Fruit fly (Drosophila melanogaster) whole organism, prepupa: Measurements from ENCODE around the gene hoip.

Source experiments
- Blimp-1 ChIP-seq: fragments of 200-800 bp; sonication (Bioruptor generic); optimal IDR thresholded peaks from 3 replicates; lab custom pipeline; 2017; ENCODE audit warnings: missing biosample characterization, missing genetic modification characterization, mild to moderate bottlenecking, moderate library complexity, missing genetic modification reagents
- CG10631 ChIP-seq: fragments of 200-800 bp; sonication (Bioruptor generic); optimal IDR thresholded peaks from 2 replicates; lab custom pipeline; 2016; ENCODE audit warnings: missing biosample characterization, missing genetic modification characterization
- CG10669 ChIP-seq: fragments of 200-800 bp; sonication (Bioruptor generic); optimal IDR thresholded peaks from 3 replicates; lab custom pipeline; 2018; ENCODE audit warnings: missing biosample characterization, mild to moderate bottlenecking, missing genetic modification characterization, moderate library complexity
- CG11294 ChIP-seq: fragments of 200-800 bp; sonication (Bioruptor generic); IDR thresholded peaks from 2 replicates; pipeline ENCODE4 v1.3.6; 2022; ENCODE audit warnings: missing biosample characterization, missing genetic modification characterization
- CG11762 ChIP-seq: fragments of 200-800 bp; sonication (Bioruptor generic); optimal IDR thresholded peaks from 3 replicates; lab custom pipeline; 2016; ENCODE audit warnings: missing biosample characterization, missing genetic modification characterization; ENCODE audit not compliant: insufficient read depth
- CG11902 ChIP-seq: fragments of 200-800 bp; sonication (Bioruptor generic); optimal IDR thresholded peaks from 3 replicates; lab custom pipeline; 2016; ENCODE audit warnings: missing biosample characterization, missing genetic modification characterization
- CG16779 ChIP-seq: fragments of 200-800 bp; sonication (Bioruptor generic); optimal IDR thresholded peaks from 3 replicates; lab custom pipeline; 2017; ENCODE audit warnings: missing biosample characterization, mild to moderate bottlenecking, missing genetic modification characterization
- CG3032 ChIP-seq: fragments of 200-800 bp; optimal IDR thresholded peaks from 2 replicates; lab custom pipeline; 2019; ENCODE audit warnings: missing biosample characterization, mild to moderate bottlenecking, missing genetic modification characterization, moderate library complexity
- CG32006 ChIP-seq: fragments of 200-800 bp; sonication (Bioruptor generic); optimal IDR thresholded peaks from 3 replicates; lab custom pipeline; 2017; ENCODE audit warnings: missing biosample characterization, mild to moderate bottlenecking, missing genetic modification characterization
- CG34406 ChIP-seq: fragments of 200-800 bp; sonication (Bioruptor generic); optimal IDR thresholded peaks from 3 replicates; lab custom pipeline; 2016; ENCODE audit warnings: missing biosample characterization, missing genetic modification characterization
- CG3919 ChIP-seq: fragments of 200-800 bp; sonication (Bioruptor generic); optimal IDR thresholded peaks from 3 replicates; lab custom pipeline; 2016; ENCODE audit warnings: missing biosample characterization, missing genetic modification characterization
- CG4318 ChIP-seq: fragments of 200-800 bp; sonication (Bioruptor generic); optimal IDR thresholded peaks from 3 replicates; lab custom pipeline; 2017; ENCODE audit warnings: missing biosample characterization, mild to moderate bottlenecking, missing genetic modification characterization
- CG6163 ChIP-seq: fragments of 200-800 bp; sonication (Bioruptor generic); IDR thresholded peaks from 3 replicates; pipeline ENCODE4 v1.3.6; 2022; ENCODE audit warnings: missing biosample characterization, missing genetic modification characterization
- CG6276 ChIP-seq: fragments of 200-800 bp; sonication (Bioruptor generic); optimal IDR thresholded peaks from 2 replicates; lab custom pipeline; 2017; ENCODE audit warnings: missing biosample characterization, mild to moderate bottlenecking, missing genetic modification characterization
- CG6792 ChIP-seq: fragments of 200-800 bp; sonication (Bioruptor generic); optimal IDR thresholded peaks from 3 replicates; lab custom pipeline; 2016; ENCODE audit warnings: missing biosample characterization, missing genetic modification characterization
- CG6808 ChIP-seq: fragments of 200-800 bp; sonication (Bioruptor generic); optimal IDR thresholded peaks from 3 replicates; lab custom pipeline; 2017; ENCODE audit warnings: missing biosample characterization, missing genetic modification characterization, mild to moderate bottlenecking, moderate library complexity, missing genetic modification reagents
- CG6854 ChIP-seq: fragments of 200-800 bp; sonication (Bioruptor generic); optimal IDR thresholded peaks from 2 replicates; lab custom pipeline; 2017; ENCODE audit warnings: missing biosample characterization, mild to moderate bottlenecking, missing genetic modification characterization
- CG7368 ChIP-seq: fragments of 200-800 bp; sonication (Bioruptor generic); optimal IDR thresholded peaks from 3 replicates; lab custom pipeline; 2016; ENCODE audit warnings: missing biosample characterization, missing genetic modification characterization
- CG8119 ChIP-seq: fragments of 200-800 bp; sonication (Bioruptor generic); IDR thresholded peaks from 3 replicates; pipeline ENCODE4 v1.3.6; 2022; ENCODE audit warnings: missing biosample characterization, missing genetic modification characterization
- CG8632 ChIP-seq: fragments of 200-800 bp; sonication (Bioruptor generic); optimal IDR thresholded peaks from 3 replicates; lab custom pipeline; 2016; ENCODE audit warnings: missing biosample characterization, missing genetic modification characterization
- CG9139 ChIP-seq: fragments of 200-800 bp; sonication (Bioruptor generic); optimal IDR thresholded peaks from 3 replicates; lab custom pipeline; 2017; ENCODE audit warnings: missing biosample characterization, mild to moderate bottlenecking, missing genetic modification characterization
- Eip93F ChIP-seq: fragments of 200-800 bp; sonication (Bioruptor generic); optimal IDR thresholded peaks from 2 replicates; lab custom pipeline; 2016; ENCODE audit warnings: missing biosample characterization, mild to moderate bottlenecking, missing genetic modification characterization
- Ets21C ChIP-seq: fragments of 200-800 bp; sonication (Bioruptor generic); optimal IDR thresholded peaks from 3 replicates; lab custom pipeline; 2016; ENCODE audit warnings: missing biosample characterization, missing genetic modification characterization
- Ets96B ChIP-seq: fragments of 200-800 bp; optimal IDR thresholded peaks from 2 replicates; lab custom pipeline; 2019; ENCODE audit warnings: missing biosample characterization, mild to moderate bottlenecking, missing genetic modification characterization, moderate library complexity
- Gug ChIP-seq: fragments of 200-800 bp; sonication (Bioruptor generic); IDR thresholded peaks from 2 replicates; pipeline ENCODE4 v1.3.6; 2022; ENCODE audit warnings: missing biosample characterization, missing genetic modification characterization
- Hr38 ChIP-seq: sonication (Bioruptor generic); optimal IDR thresholded peaks from 2 replicates; lab custom pipeline; 2016; ENCODE audit warnings: missing biosample characterization, missing genetic modification characterization
- Hr39 ChIP-seq: fragments of 200-800 bp; sonication (Bioruptor generic); optimal IDR thresholded peaks from 2 replicates; lab custom pipeline; 2016; ENCODE audit warnings: missing biosample characterization, missing genetic modification characterization
- Hr4 ChIP-seq: fragments of 200-800 bp; sonication (Bioruptor generic); optimal IDR thresholded peaks from 3 replicates; lab custom pipeline; 2016; ENCODE audit warnings: missing biosample characterization, missing genetic modification characterization
- Lpt ChIP-seq: fragments of 200-800 bp; sonication (Bioruptor generic); optimal IDR thresholded peaks from 3 replicates; lab custom pipeline; 2016; ENCODE audit warnings: missing biosample characterization, missing genetic modification characterization
- Met ChIP-seq: fragments of 200-800 bp; sonication (Bioruptor generic); optimal IDR thresholded peaks from 3 replicates; lab custom pipeline; 2016; ENCODE audit warnings: missing biosample characterization, missing genetic modification characterization
- Smox ChIP-seq: fragments of 200-800 bp; sonication (Bioruptor generic); optimal IDR thresholded peaks from 3 replicates; lab custom pipeline; 2016; ENCODE audit warnings: missing biosample characterization, missing genetic modification characterization
- Sox102F ChIP-seq: fragments of 200-800 bp; sonication (Bioruptor generic); optimal IDR thresholded peaks from 2 replicates; lab custom pipeline; 2016; ENCODE audit warnings: missing biosample characterization, mild to moderate bottlenecking, missing genetic modification characterization
- Sox15 ChIP-seq: fragments of 200-800 bp; sonication (Bioruptor generic); optimal IDR thresholded peaks from 3 replicates; lab custom pipeline; 2016; ENCODE audit warnings: missing biosample characterization, missing genetic modification characterization
- cyc ChIP-seq: fragments of 200-800 bp; sonication (Bioruptor generic); optimal IDR thresholded peaks from 3 replicates; lab custom pipeline; 2016; ENCODE audit warnings: missing biosample characterization, missing genetic modification characterization
- dsx ChIP-seq: fragments of 200-800 bp; optimal IDR thresholded peaks from 3 replicates; lab custom pipeline; 2019; ENCODE audit warnings: missing biosample characterization, mild to moderate bottlenecking, missing genetic modification characterization, moderate library complexity; ENCODE audit not compliant: poor library complexity, severe bottlenecking
- esn ChIP-seq: fragments of 200-800 bp; sonication (Bioruptor generic); optimal IDR thresholded peaks from 2 replicates; lab custom pipeline; 2016; ENCODE audit warnings: missing biosample characterization, mild to moderate bottlenecking, missing genetic modification characterization, moderate library complexity
- fd59A ChIP-seq: fragments of 200-800 bp; sonication (Bioruptor generic); optimal IDR thresholded peaks from 2 replicates; lab custom pipeline; 2017; ENCODE audit warnings: missing biosample characterization, mild to moderate bottlenecking, missing genetic modification characterization, missing genetic modification reagents
- fd85E ChIP-seq: fragments of 200-800 bp; sonication (Bioruptor generic); optimal IDR thresholded peaks from 3 replicates; lab custom pipeline; 2016; ENCODE audit warnings: missing biosample characterization, missing genetic modification characterization
- fkh ChIP-seq: fragments of 200-800 bp; sonication (Bioruptor generic); optimal IDR thresholded peaks from 3 replicates; lab custom pipeline; 2017; ENCODE audit warnings: missing biosample characterization, mild to moderate bottlenecking, missing genetic modification characterization, moderate library complexity
- lz ChIP-seq: fragments of 200-800 bp; sonication (Bioruptor generic); optimal IDR thresholded peaks from 3 replicates; lab custom pipeline; 2016; ENCODE audit warnings: missing biosample characterization, missing genetic modification characterization
- net ChIP-seq: fragments of 200-800 bp; sonication (Bioruptor generic); optimal IDR thresholded peaks from 3 replicates; lab custom pipeline; 2016; ENCODE audit warnings: missing biosample characterization, missing genetic modification characterization
- pdm3 ChIP-seq: fragments of 200-800 bp; sonication (Bioruptor generic); optimal IDR thresholded peaks from 3 replicates; lab custom pipeline; 2016; ENCODE audit warnings: missing biosample characterization, missing genetic modification characterization
- salr ChIP-seq, 2 experiments: fragments of 200-800 bp; sonication (Bioruptor generic); optimal IDR thresholded peaks; 3 replicates each; lab custom pipeline; 2016 to 2018; ENCODE audit warnings: missing biosample characterization in 2 of 2, missing genetic modification characterization in 2 of 2, mild to moderate bottlenecking in 1 of 2
- topi ChIP-seq: fragments of 200-800 bp; sonication (Bioruptor generic); optimal IDR thresholded peaks from 3 replicates; lab custom pipeline; 2016; ENCODE audit warnings: missing biosample characterization, missing genetic modification characterization

Gene hoip

DNA sequence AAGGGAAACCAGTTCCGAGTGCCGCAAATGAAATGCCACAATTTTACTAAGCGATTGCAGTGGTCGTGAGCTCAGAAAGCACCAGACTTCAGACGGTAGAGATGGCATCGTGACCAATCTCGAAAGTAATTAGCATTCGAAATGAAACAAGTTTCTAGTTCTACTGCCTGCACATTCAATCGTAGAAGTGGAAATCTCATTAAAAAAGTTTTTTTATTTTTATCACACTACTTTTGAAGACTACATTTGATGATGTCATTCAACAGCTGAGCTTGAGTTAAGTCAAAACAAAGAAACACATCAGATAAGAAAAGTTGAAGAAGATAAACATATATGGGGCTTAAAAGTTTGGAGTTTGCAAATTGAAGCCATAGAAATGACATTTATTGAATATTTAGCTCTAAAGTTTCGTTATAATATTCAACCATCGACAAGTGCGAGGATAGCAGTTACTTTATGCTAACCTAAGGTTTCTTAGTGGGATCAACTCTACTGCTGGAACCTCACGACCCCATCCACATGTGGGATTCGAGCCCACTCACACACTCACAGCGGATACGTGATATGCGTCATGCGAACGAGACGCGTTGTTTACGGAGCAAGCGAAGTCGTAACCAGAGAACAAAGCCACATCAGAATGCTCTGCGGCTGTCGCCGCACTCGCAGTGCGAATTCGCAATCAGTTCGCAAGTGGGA lies 36.6 kb downstream of the hoip start, which contains the start of gene CG13117 (continued):
- TF ChIP-seq CG34406 (GFP tag; lab: Kevin White, UChicago) (peak; percentile 48), CG8632 (peak; percentile 23), Lpt (GFP tag; lab: Kevin White, UChicago) (no peak), fd59A (GFP tag; lab: Kevin White, UChicago) (peak; percentile 51), fd85E (GFP tag; lab: Kevin White, UChicago) (no peak), Sox102F (GFP tag; lab: Kevin White, UChicago) (peak; percentile 25), fkh (GFP tag; lab: Kevin White, UChicago) (no peak), Sox15 (GFP tag; lab: Kevin White, UChicago) (peak; percentile 4), CG6163 (GFP tag; lab: Robert Waterston, UW) (peak; percentile 68), salr (GFP tag; optimal IDR thresholded peaks at IDR 0.05; lab: Kevin White, UChicago) (peak in 1 of 2 experiments; percentile 63), CG11294 (GFP tag; lab: Robert Waterston, UW) (no peak), Hr4 (GFP tag; lab: Kevin White, UChicago) (peak; percentile 49), dsx (GFP tag; lab: Kevin White, UChicago) (no peak), Ets96B (peak; percentile 25), CG7368 (GFP tag; lab: Kevin White, UChicago) (peak; percentile 5), Hr38 (GFP tag; lab: Kevin White, UChicago) (no peak), lz (peak; percentile 65), CG6854 (GFP tag; lab: Kevin White, UChicago) (no peak), pdm3 (GFP tag; lab: Kevin White, UChicago) (peak; percentile 39), CG16779 (no peak), CG3032 (tag; lab: Kevin White, UChicago) (peak; percentile 32)
- TF ChIP-seq, all 60 proteins: peak for 47

DNA sequence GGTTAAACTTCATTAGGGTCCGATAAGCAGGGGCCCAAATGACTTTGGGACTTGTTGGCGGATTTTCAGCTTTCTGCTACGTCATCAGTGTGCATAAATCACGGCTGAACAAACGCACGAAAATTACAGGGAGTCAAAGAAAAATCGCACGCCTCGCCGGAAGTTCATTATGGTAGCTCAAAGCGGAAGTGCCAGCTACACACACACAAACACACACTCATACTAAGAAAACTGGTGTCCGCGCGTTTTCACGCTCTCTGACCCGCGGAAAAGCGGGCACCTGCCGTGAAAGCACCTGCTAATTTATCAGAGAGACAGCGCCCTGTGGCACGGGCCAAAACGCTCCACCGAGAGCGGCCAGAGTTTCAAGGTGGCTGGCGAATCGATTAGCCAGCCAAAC lies 37.8 kb downstream of the hoip start:
- TF ChIP-seq Met (GFP tag; lab: Kevin White, UChicago): no peak
- no peak for TF ChIP-seq Smox (GFP tag; lab: Kevin White, UChicago)
- TF ChIP-seq CG8632: no peak
- no peak for TF ChIP-seq fd85E (GFP tag; lab: Kevin White, UChicago)
- TF ChIP-seq pdm3 (GFP tag; lab: Kevin White, UChicago): no peak

- TF ChIP-seq Ets96B (peak; percentile 40), Met (GFP tag; lab: Kevin White, UChicago) (peak; percentile 25), Sox102F (GFP tag; lab: Kevin White, UChicago) (peak; percentile 15), Hr38 (GFP tag; lab: Kevin White, UChicago) (no peak), CG6276 (GFP tag; lab: Kevin White, UChicago) (peak; percentile 31), CG3919 (peak; percentile 45), CG10669 (GFP tag; lab: Kevin White, UChicago) (peak; percentile 49), CG10631 (GFP tag; lab: Kevin White, UChicago) (peak; percentile 44), CG6854 (GFP tag; lab: Kevin White, UChicago) (no peak), fkh (GFP tag; lab: Kevin White, UChicago) (no peak), pdm3 (GFP tag; lab: Kevin White, UChicago) (peak; percentile 56), Hr39 (GFP tag; lab: Kevin White, UChicago) (peak; percentile 21), Sox15 (GFP tag; lab: Kevin White, UChicago) (no peak), CG8119 (GFP tag; lab: Robert Waterston, UW) (peak; percentile 42; the same call in 1 of the 3 replicates), lz (peak; percentile 28), Ets21C (GFP tag; lab: Kevin White, UChicago) (no peak), CG34406 (GFP tag; lab: Kevin White, UChicago) (peak; percentile 39), CG6808 (GFP tag; lab: Kevin White, UChicago) (peak; percentile 2), esn (GFP tag; lab: Kevin White, UChicago) (no peak), CG11294 (GFP tag; lab: Robert Waterston, UW) (no peak), CG11902 (GFP tag; lab: Kevin White, UChicago) (no peak), topi (GFP tag; lab: Kevin White, UChicago) (no peak), cyc (peak; percentile 36), Gug (GFP tag; lab: Robert Waterston, UW) (peak; percentile 22; the same call in 1 of the 2 replicates), Blimp-1 (no peak), fd59A (GFP tag; lab: Kevin White, UChicago) (no peak), CG4318 (peak; percentile 29), Eip93F (GFP tag; lab: Kevin White, UChicago) (no peak), CG32006 (peak; percentile 68), net (GFP tag; lab: Kevin White, UChicago) (peak; percentile 15), CG11762 (GFP tag; lab: Kevin White, UChicago) (no peak), CG9139 (GFP tag; lab: Kevin White, UChicago) (no peak), CG6792 (GFP tag; lab: Kevin White, UChicago) (peak; percentile 4)
Observed at dm6 chr2L:9737803-9738202, 38.2 kb downstream of the hoip start.
